Worm (Caenorhabditis elegans): ENCODE measurements around the gene ncs-7.

DNA sequence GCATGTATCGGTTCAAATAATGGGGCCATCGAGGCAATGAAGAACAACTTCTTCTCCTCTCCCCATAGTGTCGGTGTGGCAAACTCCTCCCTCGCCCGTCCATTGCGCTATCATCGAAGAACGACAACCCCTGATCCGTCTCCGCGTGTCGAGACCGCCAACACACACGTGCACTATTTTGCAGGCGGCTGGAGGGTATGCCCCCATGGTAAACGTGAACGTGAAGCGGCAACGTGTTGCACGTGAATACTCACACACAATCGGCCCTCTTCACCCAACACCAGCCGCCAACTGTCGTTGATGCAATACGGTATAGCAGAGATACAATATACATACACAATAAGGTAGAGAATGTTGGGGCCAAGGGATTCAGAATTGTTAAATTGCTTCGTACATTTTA is 18.8 kb downstream of the ncs-7 start:
- TF ChIP-seq him-1 (tag; optimal IDR thresholded peaks at IDR 0.05) = no peak
- TF ChIP-seq W03F9.2 (tag; optimal IDR thresholded peaks at IDR 0.05) = no peak
